Fruit fly (Drosophila melanogaster): ENCODE data around the gene Lkb1.

Lkb1 gene

DNA sequence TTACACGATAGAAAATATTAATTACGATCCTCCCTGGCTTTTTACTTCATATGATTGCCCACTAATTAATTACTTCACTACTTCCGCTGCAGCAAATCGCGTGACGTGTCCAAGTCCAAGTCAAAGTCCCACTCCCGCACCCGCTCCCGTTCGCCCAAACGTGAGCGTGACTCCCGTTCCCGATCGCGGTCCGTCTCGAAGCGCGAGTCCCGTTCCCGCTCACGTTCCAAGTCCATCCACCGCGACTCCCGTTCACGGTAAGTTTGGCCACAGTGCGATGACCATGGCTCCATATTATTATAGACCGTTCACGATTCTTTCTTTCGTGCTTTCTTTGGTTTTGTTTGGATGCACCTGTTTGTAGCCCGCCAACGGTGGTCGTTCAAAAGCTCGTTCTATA lies 10.4 kb upstream of the Lkb1 start:
- no peak for TF ChIP-seq Ets21C (GFP tag; optimal IDR thresholded peaks at IDR 0.05)
- TF ChIP-seq achi (GFP tag; optimal IDR thresholded peaks at IDR 0.05): no peak
- TF ChIP-seq CG16779 (tag; optimal IDR thresholded peaks at IDR 0.05): no peak
- no peak for TF ChIP-seq CG31627 (GFP tag; optimal IDR thresholded peaks at IDR 0.05)
- TF ChIP-seq Smox (GFP tag; optimal IDR thresholded peaks at IDR 0.05): no peak
- no peak for TF ChIP-seq vri (GFP tag; optimal IDR thresholded peaks at IDR 0.05)
- TF ChIP-seq CG3032 (tag; optimal IDR thresholded peaks at IDR 0.05): no peak
- no peak for TF ChIP-seq fkh (GFP tag; optimal IDR thresholded peaks at IDR 0.05)
- no peak for TF ChIP-seq CG3919 (GFP tag; optimal IDR thresholded peaks at IDR 0.05)
- no peak for TF ChIP-seq Sox15 (GFP tag; optimal IDR thresholded peaks at IDR 0.05)
- no peak for TF ChIP-seq CG6792 (GFP tag; optimal IDR thresholded peaks at IDR 0.05)
- no peak for TF ChIP-seq Met (GFP tag; optimal IDR thresholded peaks at IDR 0.05)
- no peak for TF ChIP-seq Gug (GFP tag; IDR thresholded peaks at IDR 0.05)

DNA sequence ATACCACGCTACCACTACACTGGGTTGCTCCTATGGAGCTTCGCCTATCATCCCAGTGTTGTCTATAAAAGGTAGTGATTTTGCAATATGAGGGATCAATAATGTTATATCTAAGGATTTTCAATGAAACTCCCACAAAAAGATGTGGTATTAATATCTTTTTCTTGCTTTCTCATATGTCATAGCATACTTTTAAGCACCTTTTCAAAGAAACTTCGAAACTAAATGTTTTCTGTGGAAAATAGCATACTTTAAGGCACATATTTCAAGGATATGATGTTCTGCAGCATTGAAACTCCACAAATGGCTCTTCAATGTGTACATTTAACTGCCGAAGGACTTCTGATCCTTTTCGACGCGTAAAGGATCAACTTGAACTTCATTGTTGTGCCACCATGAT lies 3.5 kb upstream of the Lkb1 start:
- TF ChIP-seq fkh (GFP tag; optimal IDR thresholded peaks at IDR 0.05) (no peak), salr (GFP tag; optimal IDR thresholded peaks at IDR 0.05) (no peak)

DNA sequence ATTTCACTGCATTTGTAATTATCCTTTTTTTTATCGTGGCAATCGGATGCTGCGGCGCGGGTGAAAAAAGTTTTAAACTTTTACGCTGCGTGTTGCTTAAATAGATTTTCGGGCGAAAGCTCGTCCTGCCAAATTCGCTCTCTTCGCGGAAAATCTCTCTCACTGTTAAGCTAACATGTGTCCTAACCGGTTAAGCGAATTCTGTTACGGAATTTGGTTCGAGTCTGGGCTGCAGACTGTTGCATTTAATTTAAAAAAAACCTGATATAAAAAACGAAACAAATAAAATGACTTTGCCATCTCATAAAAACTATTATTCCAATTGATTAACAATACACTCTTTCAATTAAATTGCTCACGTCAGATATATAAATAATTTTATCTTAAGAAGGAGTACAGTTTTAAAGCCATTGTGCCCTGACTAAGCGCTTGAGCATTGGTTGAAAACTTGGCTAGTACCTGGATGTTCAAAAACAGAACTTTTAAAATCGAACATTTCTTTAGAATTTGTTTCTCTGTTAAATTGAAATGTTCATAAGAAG lies 1.8 kb upstream of the Lkb1 start, which contains the start of gene Task6:
Gene Task6 (minus strand): TSS at position 51 of the 542 bp plus-strand sequence.
- TF ChIP-seq eg (GFP tag; IDR thresholded peaks at IDR 0.05) (no peak), Ets21C (GFP tag; optimal IDR thresholded peaks at IDR 0.05) (no peak), Hr38 (GFP tag; optimal IDR thresholded peaks at IDR 0.05) (no peak), cyc (GFP tag; optimal IDR thresholded peaks at IDR 0.05) (no peak), Eip78C (GFP tag) (no peak), vri (GFP tag; optimal IDR thresholded peaks at IDR 0.05) (no peak), spab (GFP tag; optimal IDR thresholded peaks at IDR 0.05) (no peak), CG10669 (GFP tag; optimal IDR thresholded peaks at IDR 0.05) (no peak), achi (GFP tag; optimal IDR thresholded peaks at IDR 0.05) (no peak), topi (GFP tag; optimal IDR thresholded peaks at IDR 0.05) (no peak), acj6 (GFP tag; optimal IDR thresholded peaks at IDR 0.05) (no peak), CG10631 (GFP tag; optimal IDR thresholded peaks at IDR 0.05) (no peak), CG8319 (GFP tag; optimal IDR thresholded peaks at IDR 0.05) (no peak)

DNA sequence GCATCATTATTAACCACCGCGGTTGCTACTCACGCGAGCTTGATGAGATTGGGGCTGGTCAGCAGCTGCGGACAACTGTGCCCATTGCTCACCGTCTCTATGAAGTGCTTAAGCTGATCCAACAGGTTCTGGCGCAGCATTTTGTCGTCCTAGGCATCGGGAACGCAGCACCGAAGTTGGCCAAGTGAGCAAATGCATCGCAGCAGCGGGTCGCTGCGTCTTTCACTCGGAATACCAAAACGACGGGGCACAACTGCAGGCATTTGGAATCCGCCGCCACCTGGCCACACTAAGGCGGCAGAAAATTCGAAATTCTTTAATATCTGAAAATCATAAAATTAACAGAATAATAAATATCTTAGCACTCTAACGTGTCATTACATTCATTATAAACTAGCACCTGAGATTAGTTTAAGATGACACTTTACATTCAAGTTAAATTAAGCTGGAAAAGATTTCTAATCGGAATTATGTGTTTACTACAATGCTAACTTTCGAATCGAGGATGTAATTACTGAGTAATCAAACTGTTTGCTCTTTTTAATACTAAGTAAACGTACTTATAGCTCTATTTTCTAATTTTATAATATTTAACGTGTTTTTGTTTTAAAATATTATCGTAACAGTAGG lies 6.8 kb downstream of the Lkb1 start:
- TF ChIP-seq Eip78C (GFP tag) (peak; percentile 18), Eip75B (GFP tag; optimal IDR thresholded peaks at IDR 0.05) (peak; percentile 1), CG8632 (GFP tag; optimal IDR thresholded peaks at IDR 0.05) (no peak), CG34406 (GFP tag; optimal IDR thresholded peaks at IDR 0.05) (no peak), spab (GFP tag; optimal IDR thresholded peaks at IDR 0.05) (no peak), Blimp-1 (GFP tag; optimal IDR thresholded peaks at IDR 0.05) (no peak), CG15336 (GFP tag; IDR thresholded peaks at IDR 0.05) (peak; percentile 16; the same call in 1 of the 2 replicates), acj6 (GFP tag; optimal IDR thresholded peaks at IDR 0.05) (no peak), CG3032 (tag; optimal IDR thresholded peaks at IDR 0.05) (no peak), lz (GFP tag; optimal IDR thresholded peaks at IDR 0.05) (peak; percentile 29), dsx (GFP tag; optimal IDR thresholded peaks at IDR 0.05; ENCODE audit: poor library complexity, severe bottlenecking) (peak; percentile 25), esn (GFP tag; optimal IDR thresholded peaks at IDR 0.05) (no peak), CG6854 (GFP tag; optimal IDR thresholded peaks at IDR 0.05) (peak; percentile 53), topi (GFP tag; optimal IDR thresholded peaks at IDR 0.05) (no peak), CG8119 (GFP tag; IDR thresholded peaks at IDR 0.05) (no peak), Hr39 (GFP tag; optimal IDR thresholded peaks at IDR 0.05) (no peak), cyc (GFP tag; optimal IDR thresholded peaks at IDR 0.05) (no peak), pdm3 (GFP tag; optimal IDR thresholded peaks at IDR 0.05) (no peak)

All from whole organism, prepupa.